Fruit fly (Drosophila melanogaster): ENCODE results near the gene CG12991.

CG12991 gene

dm6 chrX:17579782-17580451 lies at the start of gene CG12991 (continued):
- no peak for TF ChIP-seq dan (GFP tag; IDR thresholded peaks at IDR 0.05)
- TF ChIP-seq CG11456 (GFP tag; IDR thresholded peaks at IDR 0.05), result no peak
- TF ChIP-seq esg (GFP tag; conservative IDR thresholded peaks at IDR 0.05), result no peak
- no peak for TF ChIP-seq CG8359 (GFP tag; optimal IDR thresholded peaks at IDR 0.05; ENCODE audit: borderline replicate concordance)
- peak; percentile 39 for TF ChIP-seq MESR4 (GFP tag; optimal IDR thresholded peaks at IDR 0.05)
- no peak for TF ChIP-seq z (GFP tag; IDR thresholded peaks at IDR 0.05)
- no peak for TF ChIP-seq trem (tag; optimal IDR thresholded peaks at IDR 0.05)
- no peak for TF ChIP-seq Kr (GFP tag; optimal IDR thresholded peaks at IDR 0.05)
- no peak for TF ChIP-seq croc (GFP tag; conservative IDR thresholded peaks at IDR 0.05)
- TF ChIP-seq cato (GFP tag; optimal IDR thresholded peaks at IDR 0.05; ENCODE audit: borderline replicate concordance), result no peak
- peak; percentile 45 for TF ChIP-seq Rfx (GFP tag; IDR thresholded peaks at IDR 0.05)
- no peak for TF ChIP-seq CG1024 (GFP tag; IDR thresholded peaks at IDR 0.05)
- peak; percentile 5 for TF ChIP-seq PHDP (tag; optimal IDR thresholded peaks at IDR 0.05)
- no peak for TF ChIP-seq CG10147 (GFP tag; optimal IDR thresholded peaks at IDR 0.05)
- no peak for TF ChIP-seq stc (GFP tag; IDR thresholded peaks at IDR 0.05)
- TF ChIP-seq CG4404 (GFP tag; IDR thresholded peaks at IDR 0.05), result no peak
- TF ChIP-seq Lhr (GFP tag; optimal IDR thresholded peaks at IDR 0.05), result no peak
- no peak for TF ChIP-seq Dip2 (GFP tag; IDR thresholded peaks at IDR 0.05)
- TF ChIP-seq odd (GFP tag; optimal IDR thresholded peaks at IDR 0.05), result peak; percentile 5
- TF ChIP-seq eyg (GFP tag; optimal IDR thresholded peaks at IDR 0.05), result no peak
- peak; percentile 29; the same call in 1 of the 3 replicates for TF ChIP-seq CG34422 (GFP tag; IDR thresholded peaks at IDR 0.05)
- TF ChIP-seq Taf1 (GFP tag; IDR thresholded peaks at IDR 0.05), result no peak
- TF ChIP-seq gt (GFP tag; IDR thresholded peaks at IDR 0.05), result no peak
- TF ChIP-seq ewg (GFP tag; optimal IDR thresholded peaks at IDR 0.05), result no peak
- TF ChIP-seq CG17912 (GFP tag; optimal IDR thresholded peaks at IDR 0.05), result no peak
- TF ChIP-seq Blimp-1 (GFP tag; optimal IDR thresholded peaks at IDR 0.05), result no peak
- no peak for TF ChIP-seq da (GFP tag; optimal IDR thresholded peaks at IDR 0.05)
- no peak for TF ChIP-seq Spps (tag; optimal IDR thresholded peaks at IDR 0.05)
- TF ChIP-seq CG32767 (GFP tag; IDR thresholded peaks at IDR 0.05), result no peak
- TF ChIP-seq CG2202 (tag; optimal IDR thresholded peaks at IDR 0.05), result no peak
- TF ChIP-seq Fer1 (GFP tag; optimal IDR thresholded peaks at IDR 0.05), result peak; percentile 52
- TF ChIP-seq CG1233 (GFP tag; optimal IDR thresholded peaks at IDR 0.05), result no peak
- TF ChIP-seq HLH54F (GFP tag; optimal IDR thresholded peaks at IDR 0.05), result no peak
- no peak for TF ChIP-seq CG6791 (GFP tag; IDR thresholded peaks at IDR 0.05; ENCODE audit: partially characterized antibody)
- peak; percentile 31 for TF ChIP-seq pita (GFP tag; optimal IDR thresholded peaks at IDR 0.05)
- TF ChIP-seq Aef1 (GFP tag; IDR thresholded peaks at IDR 0.05), result peak; percentile 43; the same call in 2 of the 3 replicates
- no peak for TF ChIP-seq CG14667 (GFP tag; IDR thresholded peaks at IDR 0.05)
- TF ChIP-seq CG17328 (GFP tag; IDR thresholded peaks at IDR 0.05), result 0 out of 2 replicates have a peak, but pooled peaks have one; percentile 16
- TF ChIP-seq Fer2 (tag; optimal IDR thresholded peaks at IDR 0.05), result no peak
- no peak for TF ChIP-seq Oaz (GFP tag; IDR thresholded peaks at IDR 0.05)
- 0 out of 2 replicates have a peak, but pooled peaks have one; percentile 13 for TF ChIP-seq CG9932 (GFP tag; IDR thresholded peaks at IDR 0.05)
- TF ChIP-seq CG6683 (GFP tag; optimal IDR thresholded peaks at IDR 0.05), result no peak
- TF ChIP-seq seq (GFP tag; IDR thresholded peaks at IDR 0.05), result no peak
- no peak for TF ChIP-seq CG10565 (GFP tag; optimal IDR thresholded peaks at IDR 0.05)
- TF ChIP-seq Atf3 (GFP tag; optimal IDR thresholded peaks at IDR 0.05), result no peak
- TF ChIP-seq ara (GFP tag; IDR thresholded peaks at IDR 0.05), result no peak
- no peak for TF ChIP-seq CG30020 (tag; optimal IDR thresholded peaks at IDR 0.05)
- no peak for TF ChIP-seq CG9817 (tag; optimal IDR thresholded peaks at IDR 0.05)
- peak; percentile 59 for TF ChIP-seq Med (GFP tag)
- no peak for TF ChIP-seq lov (optimal IDR thresholded peaks at IDR 0.05)
- TF ChIP-seq lov (GFP tag; IDR thresholded peaks at IDR 0.05), result no peak

Measured in whole organism, embryonic.